Fruit fly (Drosophila melanogaster) whole organism, adult: ENCODE results near the gene ZnT77C.

Experiments
- CG11617 ChIP-seq: fragments of 200-800 bp; sonication (Bioruptor generic); optimal IDR thresholded peaks from 2 replicates; lab custom pipeline; 2017; ENCODE audit warnings: mild to moderate bottlenecking, missing biosample characterization, missing genetic modification reagents, missing genetic modification characterization
- CG12768 ChIP-seq: fragments of 200-800 bp; sonication (Bioruptor generic); optimal IDR thresholded peaks from 2 replicates; lab custom pipeline; 2017; ENCODE audit warnings: missing biosample characterization, missing genetic modification characterization, mild to moderate bottlenecking, moderate library complexity, missing genetic modification reagents
- CG14711 ChIP-seq: fragments of 200-800 bp; sonication (Bioruptor generic); optimal IDR thresholded peaks from 2 replicates; lab custom pipeline; 2018; ENCODE audit warnings: missing biosample characterization, mild to moderate bottlenecking, missing genetic modification characterization, moderate library complexity
- CG1620 ChIP-seq: fragments of 200-800 bp; sonication (Bioruptor generic); optimal IDR thresholded peaks from 2 replicates; lab custom pipeline; 2016; ENCODE audit warnings: missing biosample characterization, missing genetic modification characterization
- CG33017 ChIP-seq: fragments of 200-800 bp; sonication (Bioruptor generic); optimal IDR thresholded peaks from 2 replicates; lab custom pipeline; 2018; ENCODE audit warnings: missing biosample characterization, mild to moderate bottlenecking, missing genetic modification characterization, moderate library complexity
- CG5204 ChIP-seq: fragments of 200-800 bp; sonication (Bioruptor generic); optimal IDR thresholded peaks from 2 replicates; lab custom pipeline; 2016; ENCODE audit warnings: missing biosample characterization, missing genetic modification characterization
- CG7045 ChIP-seq: fragments of 200-800 bp; sonication (Bioruptor generic); optimal IDR thresholded peaks from 2 replicates; lab custom pipeline; 2017; ENCODE audit warnings: missing biosample characterization, mild to moderate bottlenecking, missing genetic modification characterization
- CG7101 ChIP-seq: fragments of 200-800 bp; sonication (Bioruptor generic); optimal IDR thresholded peaks from 2 replicates; lab custom pipeline; 2018; ENCODE audit warnings: missing biosample characterization, mild to moderate bottlenecking, missing genetic modification characterization, moderate library complexity
- Clk ChIP-seq: fragments of 200-800 bp; sonication (Bioruptor generic); optimal IDR thresholded peaks from 2 replicates; lab custom pipeline; 2017; ENCODE audit warnings: missing biosample characterization, missing genetic modification characterization
- Crg-1 ChIP-seq: fragments of 200-800 bp; sonication (Bioruptor generic); optimal IDR thresholded peaks from 2 replicates; lab custom pipeline; 2016; ENCODE audit warnings: missing biosample characterization, missing genetic modification characterization
- Hr96 ChIP-seq: fragments of 200-800 bp; sonication (Bioruptor generic); optimal IDR thresholded peaks from 2 replicates; lab custom pipeline; 2016; ENCODE audit warnings: missing biosample characterization, missing genetic modification characterization
- Mnt ChIP-seq: fragments of 200-800 bp; sonication (Bioruptor generic); optimal IDR thresholded peaks from 2 replicates; lab custom pipeline; 2016; ENCODE audit warnings: missing biosample characterization, mild to moderate bottlenecking, missing genetic modification characterization
- bab1 ChIP-seq: fragments of 200-800 bp; sonication (Bioruptor generic); optimal IDR thresholded peaks from 3 replicates; lab custom pipeline; 2019; ENCODE audit warnings: missing biosample characterization, mild to moderate bottlenecking, missing genetic modification characterization, moderate library complexity
- cic ChIP-seq: fragments of 200-800 bp; sonication (Bioruptor generic); optimal IDR thresholded peaks from 2 replicates; lab custom pipeline; 2017; ENCODE audit warnings: missing biosample characterization, mild to moderate bottlenecking, missing genetic modification characterization, moderate library complexity
- cnc ChIP-seq, 2 experiments: fragments of >200 bp; optimal IDR thresholded peaks; 2 replicates each; lab custom pipeline; 2017
- kay ChIP-seq: fragments of 200-800 bp; sonication (Bioruptor generic); peaks from one replicate; lab custom pipeline; 2016; ENCODE audit warnings: missing biosample characterization, missing genetic modification characterization, borderline replicate concordance
- ovo ChIP-seq: fragments of 200-800 bp; sonication (Bioruptor generic); optimal IDR thresholded peaks from 2 replicates; lab custom pipeline; 2016; ENCODE audit warnings: missing biosample characterization, missing genetic modification characterization
- pad ChIP-seq: fragments of 200-800 bp; sonication (Bioruptor generic); optimal IDR thresholded peaks from 3 replicates; lab custom pipeline; 2017; ENCODE audit warnings: missing biosample characterization, missing genetic modification characterization, mild to moderate bottlenecking, moderate library complexity, missing genetic modification reagents
- tj ChIP-seq: fragments of 200-800 bp; sonication (Bioruptor generic); optimal IDR thresholded peaks from 3 replicates; lab custom pipeline; 2017; ENCODE audit warnings: missing biosample characterization, mild to moderate bottlenecking, missing genetic modification characterization, moderate library complexity
- toe ChIP-seq: fragments of 200-800 bp; sonication (Bioruptor generic); optimal IDR thresholded peaks from 2 replicates; lab custom pipeline; 2016; ENCODE audit warnings: missing biosample characterization, missing genetic modification characterization

Gene ZnT77C

dm6 chr3L:20537655-20538300 lies 43.1 kb upstream of the ZnT77C start:
- peak; percentile 56 for TF ChIP-seq cic
- TF ChIP-seq CG5204 (GFP tag; lab: Kevin White, UChicago): peak; percentile 19
- no peak for TF ChIP-seq CG7101
- peak; percentile 78 for TF ChIP-seq kay (GFP tag; lab: Kevin White, UChicago)

DNA sequence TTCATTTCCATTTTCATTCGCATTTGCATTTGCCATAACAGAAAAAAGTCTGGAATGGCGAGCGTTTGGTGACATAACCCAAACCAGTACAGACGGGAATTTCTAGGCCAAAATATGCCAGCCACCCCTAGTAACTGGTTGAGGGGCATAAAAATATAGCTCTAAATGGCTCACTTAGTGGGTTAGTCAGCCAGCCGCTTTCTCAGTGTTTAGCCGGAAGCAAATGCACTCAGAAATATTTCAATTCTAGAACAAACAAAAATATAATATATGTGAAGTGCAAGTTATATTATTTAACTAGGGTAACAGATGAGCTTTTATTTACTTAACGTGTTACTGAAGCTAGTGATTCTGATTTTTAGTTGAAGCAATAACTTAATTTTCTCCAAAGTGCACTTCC lies 42.2 kb upstream of the ZnT77C start:
- TF ChIP-seq kay (GFP tag; lab: Kevin White, UChicago): peak; percentile 63
- TF ChIP-seq pad (GFP tag; lab: Kevin White, UChicago): no peak

DNA sequence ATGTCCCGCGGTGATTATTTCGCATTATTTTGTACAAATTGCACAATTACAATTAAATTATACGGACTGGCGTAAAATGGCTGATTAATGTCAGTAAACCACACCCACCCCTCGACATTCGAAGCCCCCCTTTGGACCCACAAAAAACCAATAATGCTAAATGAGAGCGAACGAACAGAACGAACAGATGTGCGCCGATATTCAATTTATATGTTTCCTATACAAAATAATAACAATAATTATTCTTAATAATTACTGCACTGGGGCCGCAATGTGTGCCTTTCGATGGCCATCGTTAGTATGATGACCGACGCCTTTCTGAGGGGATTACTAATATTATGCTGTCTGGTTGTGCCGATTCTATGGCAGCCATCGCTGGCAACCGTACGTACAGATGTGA lies 38.7 kb upstream of the ZnT77C start, which contains the start of gene CG13250:
Gene CG13250, plus strand, starts transcription at position 301 of the 400 bp plus-strand sequence.
- TF ChIP-seq CG12768 (GFP tag; lab: Kevin White, UChicago) (no peak), Mnt (GFP tag; lab: Kevin White, UChicago) (no peak), tj (GFP tag; lab: Kevin White, UChicago) (peak; percentile 65), toe (no peak), CG14711 (tag; lab: Kevin White, UChicago) (no peak)

DNA sequence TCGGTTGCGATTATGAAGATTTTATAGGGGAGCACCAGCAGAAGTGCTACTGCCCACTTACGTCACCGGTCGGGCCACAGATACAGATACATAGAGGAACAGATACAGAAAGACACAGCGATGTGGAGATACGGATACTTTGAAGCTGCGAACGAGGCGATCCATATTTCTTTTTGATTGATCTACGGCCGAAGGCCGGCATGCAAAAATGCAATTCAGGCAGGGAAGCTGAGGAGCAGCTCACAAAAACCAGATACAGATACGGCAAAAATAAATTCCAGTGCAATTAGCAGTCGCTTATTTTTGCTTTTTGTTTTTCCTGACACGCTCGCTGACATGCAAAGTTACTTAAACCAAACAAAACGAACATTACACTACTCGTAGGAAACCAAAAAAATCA lies 36.5 kb upstream of the ZnT77C start:
- TF ChIP-seq Crg-1 (GFP tag; lab: Kevin White, UChicago) (no peak), CG14711 (tag; lab: Kevin White, UChicago) (no peak), CG11617 (GFP tag; lab: Kevin White, UChicago) (no peak), CG7045 (GFP tag; lab: Kevin White, UChicago) (no peak), CG1620 (GFP tag; lab: Kevin White, UChicago) (no peak), Clk (GFP tag; lab: Kevin White, UChicago) (no peak), cnc (optimal IDR thresholded peaks at IDR 0.05; lab: Kevin White, UChicago) (no peak), ovo (GFP tag; lab: Kevin White, UChicago) (no peak), tj (GFP tag; lab: Kevin White, UChicago) (no peak), toe (no peak), Mnt (GFP tag; lab: Kevin White, UChicago) (no peak), pad (GFP tag; lab: Kevin White, UChicago) (no peak), cic (no peak)

- TF ChIP-seq CG7101: no peak
- TF ChIP-seq CG1620 (GFP tag; lab: Kevin White, UChicago): no peak
- TF ChIP-seq pad (GFP tag; lab: Kevin White, UChicago): no peak
- no peak for TF ChIP-seq CG33017 (tag; lab: Kevin White, UChicago)
- no peak for TF ChIP-seq bab1 (GFP tag; lab: Kevin White, UChicago)
- TF ChIP-seq CG14711 (tag; lab: Kevin White, UChicago): no peak
- peak; percentile 94 for TF ChIP-seq tj (GFP tag; lab: Kevin White, UChicago)
- TF ChIP-seq Hr96 (GFP tag; lab: Kevin White, UChicago): no peak
- no peak for TF ChIP-seq Crg-1 (GFP tag; lab: Kevin White, UChicago)
Measured at dm6 chr3L:20530347-20531177, 35.8 kb upstream of the ZnT77C start.

dm6 chr3L:20529918-20530317 lies 35.2 kb upstream of the ZnT77C start:
- TF ChIP-seq kay (GFP tag; lab: Kevin White, UChicago) (peak; percentile 76), Mnt (GFP tag; lab: Kevin White, UChicago) (no peak)

DNA sequence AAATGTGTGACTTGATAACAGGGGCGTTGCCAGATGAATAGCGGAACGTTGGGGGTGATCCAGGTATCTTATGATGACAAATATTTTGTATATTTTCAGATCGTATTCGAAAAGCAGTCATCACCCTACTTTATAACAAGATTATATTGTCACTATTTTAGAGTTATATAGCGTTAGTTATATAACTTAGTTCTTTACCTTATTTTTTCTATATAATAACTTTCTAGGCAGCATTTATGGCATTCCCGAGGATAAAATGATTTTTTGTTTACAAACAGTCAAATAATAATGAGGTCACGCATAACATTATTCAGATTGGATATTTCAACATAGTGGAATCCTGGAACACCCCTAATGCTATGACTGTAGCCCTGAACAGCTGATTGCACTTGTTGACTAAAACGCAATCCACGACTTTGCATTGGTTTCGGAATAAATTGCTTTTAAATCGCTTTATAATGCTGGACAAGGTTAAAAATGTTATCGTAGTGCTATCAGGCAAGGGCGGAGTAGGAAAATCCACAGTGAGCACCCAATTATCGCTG lies 31.5 kb upstream of the ZnT77C start, which contains the start of gene Nubp2:
Gene Nubp2, plus strand, starts transcription at position 381 of the 545 bp plus-strand sequence.
- TF ChIP-seq Crg-1 (GFP tag; lab: Kevin White, UChicago): peak; percentile 91
- peak; percentile 68 for TF ChIP-seq cic
- peak; percentile 92 for TF ChIP-seq Mnt (GFP tag; lab: Kevin White, UChicago)
- peak; percentile 91 for TF ChIP-seq ovo (GFP tag; lab: Kevin White, UChicago)
- TF ChIP-seq CG5204 (GFP tag; lab: Kevin White, UChicago): peak; percentile 96
- TF ChIP-seq CG12768 (GFP tag; lab: Kevin White, UChicago): peak; percentile 93
- peak; percentile 96 for TF ChIP-seq CG11617 (GFP tag; lab: Kevin White, UChicago)
- peak; percentile 88 for TF ChIP-seq CG33017 (tag; lab: Kevin White, UChicago)
- TF ChIP-seq cnc (optimal IDR thresholded peaks at IDR 0.05; lab: Kevin White, UChicago): no peak
- TF ChIP-seq toe: peak; percentile 98
- peak; percentile 94 for TF ChIP-seq CG7101
- TF ChIP-seq Hr96 (GFP tag; lab: Kevin White, UChicago): peak; percentile 94
- peak; percentile 87 for TF ChIP-seq tj (GFP tag; lab: Kevin White, UChicago)
- peak; percentile 90 for TF ChIP-seq Clk (GFP tag; lab: Kevin White, UChicago)
- peak; percentile 86 for TF ChIP-seq pad (GFP tag; lab: Kevin White, UChicago)
- TF ChIP-seq CG7045 (GFP tag; lab: Kevin White, UChicago): peak; percentile 96
- peak; percentile 97 for TF ChIP-seq CG1620 (GFP tag; lab: Kevin White, UChicago)
- TF ChIP-seq bab1 (GFP tag; lab: Kevin White, UChicago): peak; percentile 96
- peak; percentile 88 for TF ChIP-seq CG14711 (tag; lab: Kevin White, UChicago)
- TF ChIP-seq kay (GFP tag; lab: Kevin White, UChicago): peak; percentile 58
